Fruit fly (Drosophila melanogaster) whole organism, embryonic: ENCODE results near the gene CG16734.

Source experiments
- CG10147 ChIP-seq: fragments of 200-800 bp; sonication (Bioruptor generic); optimal IDR thresholded peaks from 2 replicates; lab custom pipeline; 2019; ENCODE audit warnings: missing biosample characterization, mild to moderate bottlenecking, missing genetic modification characterization, moderate library complexity
- CG10267 ChIP-seq: fragments of 200-800 bp; sonication (Bioruptor generic); optimal IDR thresholded peaks from 2 replicates; lab custom pipeline; 2018; ENCODE audit warnings: missing biosample characterization, mild to moderate bottlenecking, missing genetic modification characterization, moderate library complexity
- CG10321 ChIP-seq: fragments of 200-800 bp; sonication (Bioruptor generic); IDR thresholded peaks from 2 replicates; pipeline ENCODE4 v1.3.6; 2022; ENCODE audit warnings: missing biosample characterization, missing genetic modification characterization
- CG10654 ChIP-seq: fragments of 200-800 bp; sonication (Bioruptor generic); optimal IDR thresholded peaks from 2 replicates; lab custom pipeline; 2016; ENCODE audit warnings: missing biosample characterization, missing genetic modification characterization
- CG11504 ChIP-seq: fragments of 200-800 bp; sonication (Bioruptor generic); optimal IDR thresholded peaks from 3 replicates; lab custom pipeline; 2019; ENCODE audit warnings: missing biosample characterization, mild to moderate bottlenecking, missing genetic modification characterization, moderate library complexity
- CG12299 ChIP-seq: fragments of 200-800 bp; sonication (Bioruptor generic); optimal IDR thresholded peaks from 2 replicates; lab custom pipeline; 2018; ENCODE audit warnings: missing biosample characterization, mild to moderate bottlenecking, missing genetic modification characterization
- CG1233 ChIP-seq: fragments of 200-800 bp; sonication (Bioruptor generic); optimal IDR thresholded peaks from 4 replicates; lab custom pipeline; 2018; ENCODE audit warnings: missing biosample characterization, mild to moderate bottlenecking, missing genetic modification characterization
- CG12391 ChIP-seq: fragments of 200-800 bp; sonication (Bioruptor generic); optimal IDR thresholded peaks from 3 replicates; lab custom pipeline; 2018; ENCODE audit warnings: missing biosample characterization, mild to moderate bottlenecking, missing genetic modification characterization, moderate library complexity
- CG12769 ChIP-seq: fragments of 200-800 bp; sonication (Bioruptor generic); optimal IDR thresholded peaks from 2 replicates; lab custom pipeline; 2019; ENCODE audit warnings: missing biosample characterization, mild to moderate bottlenecking, missing genetic modification characterization, moderate library complexity
- CG14441 ChIP-seq: fragments of 200-800 bp; sonication (Bioruptor generic); IDR thresholded peaks from 2 replicates; pipeline ENCODE4 v1.3.6; 2022; ENCODE audit warnings: missing biosample characterization, missing genetic modification characterization
- CG15479 ChIP-seq: fragments of 200-800 bp; sonication (Bioruptor generic); optimal IDR thresholded peaks from 3 replicates; lab custom pipeline; 2019; ENCODE audit warnings: missing biosample characterization, mild to moderate bottlenecking, missing genetic modification characterization, moderate library complexity
- CG15696 ChIP-seq: fragments of 200-800 bp; sonication (Bioruptor generic); optimal IDR thresholded peaks from 2 replicates; lab custom pipeline; 2019; ENCODE audit warnings: missing biosample characterization, mild to moderate bottlenecking, missing genetic modification characterization, moderate library complexity
- CG17328 ChIP-seq: fragments of 200-800 bp; sonication (Bioruptor generic); IDR thresholded peaks from 2 replicates; pipeline ENCODE4 v1.3.6; 2022; ENCODE audit warnings: missing biosample characterization, missing genetic modification characterization
- CG1792 ChIP-seq: fragments of 200-800 bp; sonication (Bioruptor generic); optimal IDR thresholded peaks from 2 replicates; lab custom pipeline; 2016; ENCODE audit warnings: missing biosample characterization, missing genetic modification characterization
- CG2889 ChIP-seq: fragments of 200-800 bp; sonication (Bioruptor generic); IDR thresholded peaks from 3 replicates; pipeline ENCODE4 v1.3.6; 2022; ENCODE audit warnings: missing biosample characterization, missing genetic modification characterization
- CG34376 ChIP-seq: fragments of 200-800 bp; sonication (Bioruptor generic); optimal IDR thresholded peaks from 2 replicates; lab custom pipeline; 2018; ENCODE audit warnings: missing biosample characterization, mild to moderate bottlenecking, missing genetic modification characterization
- CG3838 ChIP-seq: fragments of 200-800 bp; sonication (Bioruptor generic); optimal IDR thresholded peaks from 3 replicates; lab custom pipeline; 2016; ENCODE audit warnings: missing biosample characterization, missing genetic modification characterization
- CG4282 ChIP-seq: fragments of 200-800 bp; sonication (Bioruptor generic); optimal IDR thresholded peaks from 2 replicates; lab custom pipeline; 2016; ENCODE audit warnings: missing biosample characterization, missing genetic modification characterization
- CG4404 ChIP-seq: fragments of 200-800 bp; sonication (Bioruptor generic); IDR thresholded peaks from 2 replicates; pipeline ENCODE4 v1.3.6; 2022; ENCODE audit warnings: missing biosample characterization, missing genetic modification characterization
- CG4617 ChIP-seq: fragments of 200-800 bp; sonication (Bioruptor generic); optimal IDR thresholded peaks from 3 replicates; lab custom pipeline; 2016; ENCODE audit warnings: missing biosample characterization, missing genetic modification characterization, borderline replicate concordance
- CG6854 ChIP-seq: fragments of 200-800 bp; sonication (Bioruptor generic); optimal IDR thresholded peaks from 3 replicates; lab custom pipeline; 2017; ENCODE audit warnings: missing biosample characterization, mild to moderate bottlenecking, missing genetic modification characterization
- CG7928 ChIP-seq: fragments of 200-800 bp; sonication (Bioruptor generic); optimal IDR thresholded peaks from 2 replicates; lab custom pipeline; 2017; ENCODE audit warnings: missing biosample characterization, mild to moderate bottlenecking, missing genetic modification characterization
- CG9609 ChIP-seq: fragments of 200-800 bp; sonication (Bioruptor generic); optimal IDR thresholded peaks from 3 replicates; lab custom pipeline; 2016; ENCODE audit warnings: missing biosample characterization, missing genetic modification characterization
- CTCF ChIP-seq: fragments of 200-800 bp; sonication (Bioruptor generic); optimal IDR thresholded peaks from 2 replicates; lab custom pipeline; 2017; ENCODE audit warnings: missing biosample characterization, mild to moderate bottlenecking, missing genetic modification characterization, moderate library complexity
- Dfd ChIP-seq, 2 experiments: fragments of >200 bp; optimal IDR thresholded peaks; 2 replicates each; lab custom pipeline; 2017; ENCODE audit warnings: missing biosample characterization in 2 of 2, missing genetic modification characterization in 2 of 2
- E2f2 ChIP-seq: fragments of 200-800 bp; sonication (Bioruptor generic); IDR thresholded peaks from 2 replicates; pipeline ENCODE4 v1.3.6; 2022; ENCODE audit warnings: missing biosample characterization, missing genetic modification characterization
- Fer2 ChIP-seq: fragments of 200-800 bp; sonication (Bioruptor generic); optimal IDR thresholded peaks from 2 replicates; lab custom pipeline; 2018; ENCODE audit warnings: missing biosample characterization, mild to moderate bottlenecking, missing genetic modification characterization, moderate library complexity
- Hr78 ChIP-seq, 2 experiments: fragments of 200-800 bp in 1 of 2; fragments of >200 bp in 1 of 2; sonication (Bioruptor generic) in 1 of 2; optimal IDR thresholded peaks; 2 replicates each; lab custom pipeline; 2017 to 2019; ENCODE audit warnings: missing biosample characterization in 2 of 2, missing genetic modification characterization in 2 of 2, mild to moderate bottlenecking in 1 of 2, moderate library complexity in 1 of 2
- Mrtf ChIP-seq: fragments of 200-800 bp; sonication (Bioruptor generic); IDR thresholded peaks from 3 replicates; pipeline ENCODE4 v1.3.6; 2022; ENCODE audit warnings: missing biosample characterization, missing genetic modification characterization
- NC2β ChIP-seq: fragments of 200-800 bp; sonication (Bioruptor generic); optimal IDR thresholded peaks from 2 replicates; lab custom pipeline; 2016; ENCODE audit warnings: missing biosample characterization, missing genetic modification characterization
- Neu2 ChIP-seq: fragments of 200-800 bp; sonication (Bioruptor generic); optimal IDR thresholded peaks from 3 replicates; lab custom pipeline; 2016; ENCODE audit warnings: missing biosample characterization, missing genetic modification characterization, borderline replicate concordance
- Rfx ChIP-seq: fragments of 200-800 bp; sonication (Bioruptor generic); IDR thresholded peaks from 2 replicates; pipeline ENCODE4 v1.3.6; 2022; ENCODE audit warnings: missing biosample characterization, missing genetic modification characterization
- az2 ChIP-seq: fragments of 200-800 bp; sonication (Bioruptor generic); optimal IDR thresholded peaks from 3 replicates; lab custom pipeline; 2016; ENCODE audit warnings: missing biosample characterization, missing genetic modification characterization
- bbx ChIP-seq: fragments of 200-800 bp; sonication (Bioruptor generic); IDR thresholded peaks from 2 replicates; pipeline ENCODE4 v1.3.6; 2022; ENCODE audit warnings: missing biosample characterization, missing genetic modification characterization; ENCODE audit not compliant: partially characterized antibody
- danr ChIP-seq: fragments of 200-800 bp; sonication (Bioruptor generic); IDR thresholded peaks from 2 replicates; pipeline ENCODE4 v1.3.6; 2022; ENCODE audit warnings: missing biosample characterization, missing genetic modification characterization
- eyg ChIP-seq: fragments of 200-800 bp; sonication (Bioruptor generic); optimal IDR thresholded peaks from 3 replicates; lab custom pipeline; 2016; ENCODE audit warnings: missing biosample characterization, missing genetic modification characterization
- fd102C ChIP-seq: fragments of 200-800 bp; sonication (Bioruptor generic); optimal IDR thresholded peaks from 2 replicates; lab custom pipeline; 2018; ENCODE audit warnings: missing biosample characterization, mild to moderate bottlenecking, missing genetic modification characterization, moderate library complexity
- fd64A ChIP-seq: fragments of 200-800 bp; sonication (Bioruptor generic); optimal IDR thresholded peaks from 3 replicates; lab custom pipeline; 2018; ENCODE audit warnings: missing biosample characterization, mild to moderate bottlenecking, missing genetic modification characterization
- ham ChIP-seq: fragments of 200-800 bp; sonication (Bioruptor generic); IDR thresholded peaks from 2 replicates; pipeline ENCODE4 v1.3.6; 2022; ENCODE audit warnings: missing biosample characterization, missing genetic modification characterization
- ken ChIP-seq: fragments of 200-800 bp; sonication (Bioruptor generic); IDR thresholded peaks from 3 replicates; pipeline ENCODE4 v1.3.6; 2022; ENCODE audit warnings: missing biosample characterization, missing genetic modification characterization
- lilli ChIP-seq: fragments of 200-800 bp; sonication (Bioruptor generic); optimal IDR thresholded peaks from 3 replicates; lab custom pipeline; 2016; ENCODE audit warnings: missing biosample characterization, missing genetic modification characterization
- nmo ChIP-seq: fragments of 200-800 bp; sonication (Bioruptor generic); optimal IDR thresholded peaks from 2 replicates; lab custom pipeline; 2018; ENCODE audit warnings: missing biosample characterization, mild to moderate bottlenecking, missing genetic modification characterization, moderate library complexity
- nom ChIP-seq: fragments of 200-800 bp; sonication (Bioruptor generic); optimal IDR thresholded peaks from 2 replicates; lab custom pipeline; 2017; ENCODE audit warnings: missing biosample characterization, missing genetic modification characterization, mild to moderate bottlenecking, moderate library complexity, missing genetic modification reagents
- psq ChIP-seq: fragments of 200-800 bp; sonication (Bioruptor generic); optimal IDR thresholded peaks from 2 replicates; lab custom pipeline; 2017; ENCODE audit warnings: missing biosample characterization, missing genetic modification characterization
- salm ChIP-seq: fragments of 200-800 bp; sonication (Bioruptor generic); optimal IDR thresholded peaks from 2 replicates; lab custom pipeline; 2018; ENCODE audit warnings: missing biosample characterization, mild to moderate bottlenecking, missing genetic modification characterization
- schlank ChIP-seq: fragments of 200-800 bp; sonication (Bioruptor generic); optimal IDR thresholded peaks from 2 replicates; lab custom pipeline; 2018; ENCODE audit warnings: missing biosample characterization, mild to moderate bottlenecking, missing genetic modification characterization
- slp2 ChIP-seq: fragments of 200-800 bp; sonication (Bioruptor generic); optimal IDR thresholded peaks from 2 replicates; lab custom pipeline; 2016; ENCODE audit warnings: missing biosample characterization, missing genetic modification characterization
- sqz ChIP-seq: fragments of 200-800 bp; sonication (Bioruptor generic); optimal IDR thresholded peaks from 3 replicates; lab custom pipeline; 2018; ENCODE audit warnings: missing biosample characterization, mild to moderate bottlenecking, missing genetic modification characterization
- tap ChIP-seq: fragments of 200-800 bp; optimal IDR thresholded peaks from 3 replicates; lab custom pipeline; 2019; ENCODE audit warnings: missing biosample characterization, mild to moderate bottlenecking, missing genetic modification characterization, moderate library complexity
- vnd ChIP-seq: fragments of 200-800 bp; sonication (Bioruptor generic); IDR thresholded peaks from 3 replicates; pipeline ENCODE4 v1.3.6; 2022; ENCODE audit warnings: missing biosample characterization, missing genetic modification characterization; ENCODE audit not compliant: partially characterized antibody
- yki ChIP-seq: fragments of >200 bp; optimal IDR thresholded peaks from 3 replicates; lab custom pipeline; 2018

The CG16734 gene

dm6 chr3R:9245576-9246200, 9.2 kb upstream of the CG16734 start, which contains the start of gene Vps15 (continued):
- TF ChIP-seq CG11504 (tag; lab: Kevin White, UChicago) (peak; percentile 82), CG4617 (peak; percentile 46), ham (no peak), Hr78 (GFP tag; optimal IDR thresholded peaks at IDR 0.05; lab: Kevin White, UChicago) (peak in 1 of 2 experiments; percentile 49), CG15696 (peak; percentile 74), Neu2 (GFP tag; lab: Kevin White, UChicago) (no peak), ken (GFP tag; lab: Robert Waterston, UW) (no peak), CG10267 (tag; lab: Kevin White, UChicago) (peak; percentile 83), sqz (GFP tag; lab: Kevin White, UChicago) (no peak), CG4282 (GFP tag; lab: Kevin White, UChicago) (no peak), eyg (peak; percentile 28), CG14441 (peak; percentile 44), CG6854 (GFP tag; lab: Kevin White, UChicago) (no peak), salm (tag; lab: Kevin White, UChicago) (peak; percentile 46), fd64A (GFP tag; lab: Kevin White, UChicago) (no peak), psq (GFP tag; lab: Kevin White, UChicago) (peak; percentile 15), bbx (peak; percentile 73), CG12769 (tag; lab: Kevin White, UChicago) (peak; percentile 65), Rfx (GFP tag; lab: Robert Waterston, UW) (peak; percentile 84), CG1792 (GFP tag; lab: Kevin White, UChicago) (peak; percentile 49), tap (tag; lab: Kevin White, UChicago) (peak; percentile 65), E2f2 (GFP tag; lab: Robert Waterston, UW) (peak; percentile 93), nom (GFP tag; lab: Kevin White, UChicago) (peak; percentile 42), NC2β (GFP tag; lab: Kevin White, UChicago) (peak; percentile 50), CG12299 (tag; lab: Kevin White, UChicago) (peak; percentile 77), CG10321 (GFP tag; lab: Robert Waterston, UW) (no peak), CG15479 (no peak), Mrtf (GFP tag; lab: Robert Waterston, UW) (peak; percentile 33; the same call in 1 of the 3 replicates), CG10654 (GFP tag; lab: Kevin White, UChicago) (peak; percentile 57), slp2 (peak; percentile 65), CG3838 (GFP tag; lab: Kevin White, UChicago) (peak; percentile 57), danr (GFP tag; lab: Robert Waterston, UW) (no peak), CG1233 (GFP tag; lab: Kevin White, UChicago) (peak; percentile 36), az2 (GFP tag; lab: Kevin White, UChicago) (peak; percentile 71), fd102C (GFP tag; lab: Kevin White, UChicago) (no peak), vnd (GFP tag; lab: Robert Waterston, UW) (peak; percentile 84), CG9609 (GFP tag; lab: Kevin White, UChicago) (peak; percentile 50), nmo (GFP tag; lab: Kevin White, UChicago) (peak; percentile 86), CG4404 (GFP tag; lab: Robert Waterston, UW) (peak; percentile 43; the same call in 1 of the 2 replicates), CG34376 (GFP tag; lab: Kevin White, UChicago) (peak; percentile 62), lilli (GFP tag; lab: Kevin White, UChicago) (peak; percentile 82), CTCF (GFP tag; lab: Kevin White, UChicago) (no peak), CG2889 (GFP tag; lab: Robert Waterston, UW) (peak; percentile 89), Dfd (GFP tag; optimal IDR thresholded peaks at IDR 0.05; lab: Kevin White, UChicago) (no peak), CG17328 (GFP tag; lab: Robert Waterston, UW) (peak; percentile 80), CG10147 (peak; percentile 89), CG7928 (GFP tag; lab: Kevin White, UChicago) (peak; percentile 32), Fer2 (peak; percentile 62), yki (lab: Kevin White, UChicago) (no peak), CG12391 (peak; percentile 93), schlank (tag; lab: Kevin White, UChicago) (no peak)
